Worm (Caenorhabditis elegans): ENCODE data around the gene cnc-3.

Gene cnc-3

DNA sequence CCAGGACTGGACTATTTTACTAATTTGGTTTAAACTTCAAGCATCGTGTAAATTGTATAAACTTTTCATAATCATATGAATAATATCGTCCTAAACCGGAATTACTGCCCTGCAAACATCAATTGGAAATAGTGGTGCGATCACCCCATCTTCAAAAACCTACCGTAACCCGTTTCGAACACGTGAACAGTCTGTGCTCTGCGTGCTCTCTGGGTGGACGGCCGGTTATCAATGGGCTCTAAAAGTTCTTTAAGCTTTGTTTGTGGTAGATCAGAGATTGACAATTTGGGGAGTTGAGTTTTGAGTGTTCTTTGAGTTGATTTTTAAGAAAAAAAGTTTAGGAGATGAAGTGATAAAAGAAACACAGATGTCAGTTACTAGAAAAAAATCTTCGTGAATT lies 8.8 kb downstream of the cnc-3 start (continued):
- TF ChIP-seq dve-1 (tag; optimal IDR thresholded peaks at IDR 0.05; ENCODE audit: insufficient read depth) (peak; percentile 95), lsy-2 (tag; optimal IDR thresholded peaks at IDR 0.05) (peak in 1 of 2 experiments; percentile 22), mdt-29 (GFP tag; IDR thresholded peaks at IDR 0.05) (peak; percentile 91), tra-1 (GFP tag; IDR thresholded peaks at IDR 0.05) (peak; percentile 34; the same call in 1 of the 2 replicates), hif-1 (tag; optimal IDR thresholded peaks at IDR 0.05) (peak in 1 of 2 experiments; percentile 15), dmd-9 (GFP tag; IDR thresholded peaks at IDR 0.05) (no peak), nhr-102 (tag; optimal IDR thresholded peaks at IDR 0.05) (peak; percentile 65), nhr-77 (tag; optimal IDR thresholded peaks at IDR 0.05) (peak; percentile 89), hlh-11 (tag; optimal IDR thresholded peaks at IDR 0.05) (peak; percentile 77), pqm-1 (tag; optimal IDR thresholded peaks at IDR 0.05) (no peak)

DNA sequence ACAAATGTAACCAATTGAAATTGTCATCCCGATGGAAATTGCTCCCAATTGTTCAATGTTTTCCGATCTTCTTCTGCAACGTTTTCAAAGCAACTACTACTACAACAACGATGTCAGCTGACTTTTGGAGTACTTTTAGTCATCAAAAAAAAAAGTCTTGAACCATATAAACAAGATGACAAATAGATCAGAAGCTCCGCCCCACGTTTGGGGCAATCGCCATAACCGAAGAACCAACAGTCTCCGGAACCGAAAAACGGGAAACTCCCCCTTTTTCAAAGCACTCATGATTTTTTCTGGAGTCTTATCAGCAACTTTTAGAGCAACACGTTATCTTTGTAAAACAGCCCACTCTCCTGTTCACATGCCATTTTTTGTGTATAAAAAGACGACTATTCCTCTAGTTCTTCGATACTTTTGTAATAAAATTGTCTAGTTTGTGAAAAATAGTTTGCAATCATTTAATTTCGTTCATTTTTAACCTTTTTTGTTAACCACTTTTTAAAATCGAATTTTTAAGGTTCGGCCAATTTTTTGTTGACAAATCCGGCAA lies 11.6 kb downstream of the cnc-3 start:
- TF ChIP-seq nhr-77 (tag; optimal IDR thresholded peaks at IDR 0.05) = peak; percentile 47
- TF ChIP-seq lin-15B (tag; optimal IDR thresholded peaks at IDR 0.05) = no peak
- no peak for TF ChIP-seq daf-16 (GFP tag; optimal IDR thresholded peaks at IDR 0.05)
- peak; percentile 81 for TF ChIP-seq daf-16 (tag; optimal IDR thresholded peaks at IDR 0.05)
- TF ChIP-seq dve-1 (tag; optimal IDR thresholded peaks at IDR 0.05; ENCODE audit: insufficient read depth) = peak; percentile 44
- TF ChIP-seq aha-1 (tag) = peak; percentile 66
- no peak for TF ChIP-seq jun-1 (tag; optimal IDR thresholded peaks at IDR 0.05)
- peak; percentile 43 for TF ChIP-seq pqm-1 (tag; optimal IDR thresholded peaks at IDR 0.05)
- TF ChIP-seq nhr-28 (tag; optimal IDR thresholded peaks at IDR 0.05) = peak; percentile 67
- peak; percentile 18; the same call in 1 of the 2 replicates for TF ChIP-seq php-3 (GFP tag; IDR thresholded peaks at IDR 0.05)
- TF ChIP-seq nhr-48 (tag; optimal IDR thresholded peaks at IDR 0.05) = peak; percentile 18
- peak; percentile 66 for TF ChIP-seq hlh-11 (tag; optimal IDR thresholded peaks at IDR 0.05)
- peak; percentile 81 for TF ChIP-seq dmd-6 (GFP tag; IDR thresholded peaks at IDR 0.05)
- peak; percentile 43 for TF ChIP-seq hlh-30 (tag; optimal IDR thresholded peaks at IDR 0.05; ENCODE audit: insufficient read depth)
- peak; percentile 78 for TF ChIP-seq mxl-2 (GFP tag; conservative IDR thresholded peaks at IDR 0.05)
- TF ChIP-seq lin-29 (GFP tag; IDR thresholded peaks at IDR 0.05) = no peak
- TF ChIP-seq skn-1 (tag; optimal IDR thresholded peaks at IDR 0.05) = no peak

DNA sequence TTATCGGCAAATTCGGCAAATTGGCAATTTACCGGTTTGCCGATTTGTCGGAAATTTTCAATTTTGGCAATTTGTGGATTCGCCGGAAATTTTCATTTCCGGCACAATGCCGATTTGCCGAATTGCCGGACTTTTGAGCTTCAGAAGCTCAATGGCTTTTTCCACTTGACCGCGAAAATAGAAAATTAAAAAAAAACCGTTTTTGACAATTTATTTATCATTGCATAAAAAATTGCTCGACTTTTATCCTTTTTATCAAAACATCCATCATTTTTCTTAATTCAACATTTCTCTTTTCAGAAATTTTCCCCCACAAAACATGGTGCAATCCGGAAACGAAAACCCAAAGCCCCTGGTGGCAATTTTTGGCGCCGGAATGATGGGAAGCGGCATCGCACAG lies 12.3 kb downstream of the cnc-3 start, which contains the start of gene hacd-1:
Gene hacd-1 (plus strand): TSS at position 301 of the 400 bp plus-strand sequence.
- no peak for TF ChIP-seq lin-15B (tag; optimal IDR thresholded peaks at IDR 0.05)
- no peak for TF ChIP-seq mxl-3 (GFP tag; optimal IDR thresholded peaks at IDR 0.05)
- no peak for TF ChIP-seq lin-1 (GFP tag; IDR thresholded peaks at IDR 0.05)
- TF ChIP-seq snpc-1.2 (GFP tag; IDR thresholded peaks at IDR 0.05) = no peak
- TF ChIP-seq ama-1 (optimal IDR thresholded peaks at IDR 0.05) = no peak
- no peak for TF ChIP-seq unc-130 (GFP tag; optimal IDR thresholded peaks at IDR 0.05)
- TF ChIP-seq egl-27 (tag; optimal IDR thresholded peaks at IDR 0.05) = no peak
- TF ChIP-seq nhr-42 (GFP tag; IDR thresholded peaks at IDR 0.05) = no peak
- no peak for TF ChIP-seq ces-1 (GFP tag; optimal IDR thresholded peaks at IDR 0.05)
- TF ChIP-seq gei-8 (GFP tag; optimal IDR thresholded peaks at IDR 0.05) = no peak
- no peak for TF ChIP-seq lin-38 (GFP tag; IDR thresholded peaks at IDR 0.05)

DNA sequence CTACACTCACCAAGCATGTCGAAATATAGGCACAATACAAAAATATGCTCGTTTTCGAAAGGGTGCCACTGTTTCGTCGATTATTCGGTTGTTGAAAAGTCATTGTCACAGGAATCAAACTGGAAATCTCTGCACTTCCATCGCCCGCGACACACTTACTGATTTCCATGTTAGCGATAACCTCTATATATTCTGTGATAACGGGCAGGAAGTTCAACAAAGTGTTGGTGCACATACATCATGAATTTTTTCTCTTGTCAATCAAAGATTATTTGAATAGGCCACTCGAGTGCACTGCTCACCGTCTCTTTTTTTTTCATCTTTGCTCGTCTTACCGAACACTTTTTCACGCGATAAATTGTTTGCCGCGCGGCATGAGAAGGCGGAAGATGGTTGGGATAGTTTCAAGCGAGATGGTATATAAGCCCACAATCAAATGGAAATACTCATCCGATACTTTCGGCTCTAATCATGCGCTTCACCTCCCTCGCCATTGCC lies 16.8 kb downstream of the cnc-3 start, which contains the start of the genes fpn-1.2 and pqn-54:
Gene fpn-1.2 (minus strand): TSS at position 157 of the 498 bp plus-strand sequence.
Gene pqn-54 (plus strand): TSS at position 448 of the 498 bp plus-strand sequence.
- TF ChIP-seq dmd-6 (GFP tag; IDR thresholded peaks at IDR 0.05) = peak; percentile 83
- no peak for TF ChIP-seq zip-11 (GFP tag; IDR thresholded peaks at IDR 0.05)
- peak; percentile 37 for TF ChIP-seq pqm-1 (tag; optimal IDR thresholded peaks at IDR 0.05)
- TF ChIP-seq spr-1 (tag; optimal IDR thresholded peaks at IDR 0.05) = no peak
- no peak for TF ChIP-seq nhr-237 (tag; optimal IDR thresholded peaks at IDR 0.05)
- no peak for TF ChIP-seq sdz-12 (GFP tag; optimal IDR thresholded peaks at IDR 0.05)
- TF ChIP-seq hlh-30 (tag; optimal IDR thresholded peaks at IDR 0.05; ENCODE audit: insufficient read depth) = no peak
- TF ChIP-seq nhr-42 (GFP tag; IDR thresholded peaks at IDR 0.05) = no peak
- TF ChIP-seq fos-1 (tag; optimal IDR thresholded peaks at IDR 0.05) = no peak
- TF ChIP-seq Y48G9A.11 (GFP tag; IDR thresholded peaks at IDR 0.05) = no peak
- no peak for TF ChIP-seq ceh-20 (GFP tag; IDR thresholded peaks at IDR 0.05)
- TF ChIP-seq egl-43 (GFP tag; IDR thresholded peaks at IDR 0.05) = no peak
- no peak for TF ChIP-seq F37D6.2 (tag; optimal IDR thresholded peaks at IDR 0.05)
- no peak for TF ChIP-seq zfp-2 (tag; optimal IDR thresholded peaks at IDR 0.05)
- TF ChIP-seq madf-5 (GFP tag; IDR thresholded peaks at IDR 0.05) = no peak
- TF ChIP-seq nhr-11 (tag; optimal IDR thresholded peaks at IDR 0.05) = no peak
- no peak for TF ChIP-seq F26F4.8 (GFP tag; conservative IDR thresholded peaks at IDR 0.05)
- TF ChIP-seq hmg-1.1 (GFP tag; IDR thresholded peaks at IDR 0.05) = no peak

Measured in whole organism, L4 larva.